Fruit fly (Drosophila melanogaster): ENCODE results near the gene Sgs5.

DNA sequence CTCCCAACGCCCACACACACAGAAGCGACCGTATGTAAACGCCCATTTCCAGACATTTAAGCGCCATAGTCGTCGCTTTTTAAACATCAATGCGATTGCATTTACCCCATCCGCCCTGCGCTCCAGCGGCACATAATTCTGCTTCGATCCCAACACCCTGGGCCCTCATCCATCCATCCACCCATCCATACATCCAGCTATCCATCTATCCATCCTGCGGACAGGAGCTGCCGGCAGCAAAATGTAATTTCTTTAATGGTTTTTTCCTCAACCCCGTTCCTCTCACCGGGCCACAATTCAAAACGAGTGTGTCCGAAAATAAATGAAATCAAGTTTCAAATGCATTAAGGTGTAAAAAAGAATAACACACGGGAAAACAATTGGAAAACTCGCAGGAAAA is 45.2 kb upstream of the Sgs5 start:
- no peak for TF ChIP-seq CG12768 (GFP tag; optimal IDR thresholded peaks at IDR 0.05)
- TF ChIP-seq CG5204 (GFP tag; optimal IDR thresholded peaks at IDR 0.05) = no peak
- no peak for TF ChIP-seq CG7101 (tag; optimal IDR thresholded peaks at IDR 0.05)
- TF ChIP-seq kay (GFP tag; ENCODE audit: borderline replicate concordance) = no peak
- TF ChIP-seq CG1620 (GFP tag; optimal IDR thresholded peaks at IDR 0.05) = no peak
